Fruit fly (Drosophila melanogaster) whole organism, prepupa: ENCODE data around the gene Sas-4.

ENCODE experiments used
- CG11762 ChIP-seq: fragments of 200-800 bp; sonication (Bioruptor generic); optimal IDR thresholded peaks from 3 replicates; lab custom pipeline; 2016; ENCODE audit warnings: missing biosample characterization, missing genetic modification characterization; ENCODE audit not compliant: insufficient read depth
- CG11902 ChIP-seq: fragments of 200-800 bp; sonication (Bioruptor generic); optimal IDR thresholded peaks from 3 replicates; lab custom pipeline; 2016; ENCODE audit warnings: missing biosample characterization, missing genetic modification characterization
- CG15336 ChIP-seq: fragments of 200-800 bp; sonication (Bioruptor generic); IDR thresholded peaks from 2 replicates; pipeline ENCODE4 v1.3.6; 2022; ENCODE audit warnings: missing biosample characterization, missing genetic modification characterization
- CG6808 ChIP-seq: fragments of 200-800 bp; sonication (Bioruptor generic); optimal IDR thresholded peaks from 3 replicates; lab custom pipeline; 2017; ENCODE audit warnings: missing biosample characterization, missing genetic modification characterization, mild to moderate bottlenecking, moderate library complexity, missing genetic modification reagents
- CG6854 ChIP-seq: fragments of 200-800 bp; sonication (Bioruptor generic); optimal IDR thresholded peaks from 2 replicates; lab custom pipeline; 2017; ENCODE audit warnings: missing biosample characterization, mild to moderate bottlenecking, missing genetic modification characterization
- CG8119 ChIP-seq: fragments of 200-800 bp; sonication (Bioruptor generic); IDR thresholded peaks from 3 replicates; pipeline ENCODE4 v1.3.6; 2022; ENCODE audit warnings: missing biosample characterization, missing genetic modification characterization
- Ets96B ChIP-seq: fragments of 200-800 bp; optimal IDR thresholded peaks from 2 replicates; lab custom pipeline; 2019; ENCODE audit warnings: missing biosample characterization, mild to moderate bottlenecking, missing genetic modification characterization, moderate library complexity
- Hr39 ChIP-seq: fragments of 200-800 bp; sonication (Bioruptor generic); optimal IDR thresholded peaks from 2 replicates; lab custom pipeline; 2016; ENCODE audit warnings: missing biosample characterization, missing genetic modification characterization
- svp ChIP-seq: fragments of 200-800 bp; sonication (Bioruptor generic); peaks from one replicate; lab custom pipeline; 2016; ENCODE audit warnings: missing biosample characterization, missing genetic modification characterization

dm6 chr3R:7122172-7123072, 28.7 kb upstream of the Sas-4 start:
- no peak for TF ChIP-seq CG11902 (GFP tag; lab: Kevin White, UChicago)
- no peak for TF ChIP-seq Hr39 (GFP tag; lab: Kevin White, UChicago)
- 0 out of 2 replicates have a peak, but pooled peaks have one; percentile 9 for TF ChIP-seq CG15336 (GFP tag; lab: Robert Waterston, UW)
- TF ChIP-seq CG8119 (GFP tag; lab: Robert Waterston, UW), result no peak
- TF ChIP-seq Ets96B (tag; lab: Kevin White, UChicago), result no peak
- peak; percentile 81 for TF ChIP-seq CG6854 (GFP tag; lab: Kevin White, UChicago)
- no peak for TF ChIP-seq CG6808
- TF ChIP-seq svp (GFP tag; lab: Kevin White, UChicago), result peak; percentile 86
- no peak for TF ChIP-seq CG11762 (GFP tag; lab: Kevin White, UChicago)
